Worm (Caenorhabditis elegans) whole organism, young adult: ENCODE data around the gene col-36.

Experiments used
- ama-1 ChIP-seq, 3 experiments: fragments of 150-350 bp in 1 of 3; sonication (generic microtip) in 2 of 3; optimal IDR thresholded peaks; 2 replicates each; lab custom pipeline; 2014 to 2018; ENCODE audit warnings: missing biosample characterization in 2 of 3, missing genetic modification characterization in 2 of 3, missing genetic modification reagents in 2 of 3
- dpl-1 ChIP-seq: fragments of 150-350 bp; optimal IDR thresholded peaks from 2 replicates; lab custom pipeline; 2014; ENCODE audit warnings: missing biosample characterization, missing genetic modification reagents, missing genetic modification characterization
- egl-44 ChIP-seq: fragments of 200-800 bp; sonication (Bioruptor generic); IDR thresholded peaks from 2 replicates; pipeline ENCODE4 v1.3.6; 2022; ENCODE audit warnings: missing genetic modification reagents, missing genetic modification characterization, missing compliant biosample characterization
- gei-17 ChIP-seq: fragments of 200-800 bp; sonication (Bioruptor generic); optimal IDR thresholded peaks from 2 replicates; lab custom pipeline; 2018; ENCODE audit warnings: mild to moderate bottlenecking, missing genetic modification characterization, missing compliant biosample characterization
- nhr-90 ChIP-seq: sonication (generic microtip); optimal IDR thresholded peaks from 2 replicates; lab custom pipeline; 2016; ENCODE audit warnings: missing genotype, mild to moderate bottlenecking, missing genetic modification characterization, missing compliant biosample characterization
- pha-4 ChIP-seq: fragments of 150-350 bp; sonication (generic microtip); optimal IDR thresholded peaks from 2 replicates; lab custom pipeline; 2014; ENCODE audit warnings: missing biosample characterization, missing genetic modification reagents, missing genetic modification characterization
- snpc-4 ChIP-seq, 5 experiments: fragments of 150-350 bp in 1 of 5; sonication (generic microtip) in 4 of 5; optimal IDR thresholded peaks; 2 replicates each; lab custom pipeline; 2014 to 2018; ENCODE audit warnings: missing genetic modification characterization in 5 of 5, missing biosample characterization in 3 of 5, antibody characterized with exemption in 2 of 5, mild to moderate bottlenecking in 2 of 5, missing compliant biosample characterization in 2 of 5, missing genotype in 2 of 5, moderate library complexity in 2 of 5, missing genetic modification reagents in 1 of 5
- zfh-2 ChIP-seq: fragments of 200-800 bp; sonication (Bioruptor generic); conservative IDR thresholded peaks from 2 replicates; pipeline ENCODE4 v1.3.6; 2022; ENCODE audit warnings: missing genetic modification reagents, missing genetic modification characterization, missing compliant biosample characterization

DNA sequence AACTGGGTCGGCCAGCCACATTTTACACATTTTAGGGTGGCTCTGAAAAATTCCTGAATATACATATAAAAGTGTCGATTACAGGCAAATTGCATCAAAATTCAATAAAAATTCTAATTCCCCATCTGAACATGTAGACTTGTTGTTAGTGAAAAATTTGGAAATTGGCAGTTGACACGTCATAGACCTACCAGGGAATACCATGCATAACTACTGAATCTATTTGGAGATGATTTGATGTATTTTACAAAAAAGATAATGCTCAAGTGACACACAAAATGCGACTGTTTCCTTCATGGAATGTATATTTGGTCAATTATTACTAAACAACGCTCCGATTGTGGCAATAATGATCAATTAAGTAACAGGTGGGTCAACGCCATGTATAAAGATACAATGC is 42.2 kb downstream of the col-36 start, which contains the start of gene F10E7.1:
- TF ChIP-seq gei-17 (GFP tag; lab: Kevin White, UChicago) = no peak
- TF ChIP-seq pha-4 (tag; lab: Kevin White, UChicago) = no peak
- TF ChIP-seq egl-44 (GFP tag; lab: Robert Waterston, UW) = no peak
- TF ChIP-seq dpl-1 = no peak
- TF ChIP-seq snpc-4 (GFP tag; optimal IDR thresholded peaks at IDR 0.05; lab: Kevin White, UChicago) = no peak
- no peak for TF ChIP-seq snpc-4 (tag; optimal IDR thresholded peaks at IDR 0.05; lab: Kevin White, UChicago)
- TF ChIP-seq nhr-90 (tag; lab: Kevin White, UChicago) = no peak
- TF ChIP-seq zfh-2 (GFP tag; lab: Robert Waterston, UW) = no peak
- no peak for TF ChIP-seq ama-1 (optimal IDR thresholded peaks at IDR 0.05; lab: Kevin White, UChicago)
- TF ChIP-seq ama-1 (GFP tag; optimal IDR thresholded peaks at IDR 0.05; lab: Kevin White, UChicago) = no peak
